Worm (Caenorhabditis elegans): ENCODE data around the gene F54H12.5.
"Not testable (repeated sequence)": the region's sequence is repeated elsewhere in the genome, so short reads cannot be mapped to it uniquely, and the experiment has no call there.

- not testable (repeated sequence) for TF ChIP-seq elt-1 (tag; optimal IDR thresholded peaks at IDR 0.05; ENCODE audit: borderline replicate concordance, insufficient read depth); flh-1 (GFP tag; optimal IDR thresholded peaks at IDR 0.05); bed-3 (GFP tag; optimal IDR thresholded peaks at IDR 0.05); zip-8 (tag; optimal IDR thresholded peaks at IDR 0.05)
These were observed 9.3 kb downstream of the F54H12.5 start, which contains the start of gene F54H12.4 for ce11 chrIII:7962641-7963040.

All from whole organism, mixed stage, embryonic.